Worm (Caenorhabditis elegans): ENCODE measurements around the gene mfsd-13.2.

ce11 chrII:7187110-7187509 lies 21.5 kb upstream of the mfsd-13.2 start, which contains the start of gene C27H5.6:
- no peak for TF ChIP-seq lin-54 (GFP tag; optimal IDR thresholded peaks at IDR 0.05)
- no peak for TF ChIP-seq madf-3 (GFP tag; IDR thresholded peaks at IDR 0.05)
- no peak for TF ChIP-seq aptf-3 (GFP tag; IDR thresholded peaks at IDR 0.05)
- no peak for TF ChIP-seq tbp1 (GFP tag; optimal IDR thresholded peaks at IDR 0.05)
- TF ChIP-seq F55B11.4 (tag; optimal IDR thresholded peaks at IDR 0.05; ENCODE audit: borderline replicate concordance, insufficient read depth): no peak
- no peak for TF ChIP-seq ets-4 (GFP tag; optimal IDR thresholded peaks at IDR 0.05)
- no peak for TF ChIP-seq madf-10 (tag; optimal IDR thresholded peaks at IDR 0.05)
